Worm (Caenorhabditis elegans) whole organism, L4/young adult: ENCODE data around the gene gdi-1.

Source experiments
- dao-5 ChIP-seq: sonication (generic microtip); optimal IDR thresholded peaks from 2 replicates; lab custom pipeline; 2016; ENCODE audit warnings: missing genotype, missing genetic modification characterization, moderate library complexity, missing compliant biosample characterization
- him-1 ChIP-seq: sonication (generic microtip); optimal IDR thresholded peaks from 2 replicates; lab custom pipeline; 2016; ENCODE audit warnings: missing genotype, missing genetic modification reagents, missing genetic modification characterization, missing compliant biosample characterization

DNA sequence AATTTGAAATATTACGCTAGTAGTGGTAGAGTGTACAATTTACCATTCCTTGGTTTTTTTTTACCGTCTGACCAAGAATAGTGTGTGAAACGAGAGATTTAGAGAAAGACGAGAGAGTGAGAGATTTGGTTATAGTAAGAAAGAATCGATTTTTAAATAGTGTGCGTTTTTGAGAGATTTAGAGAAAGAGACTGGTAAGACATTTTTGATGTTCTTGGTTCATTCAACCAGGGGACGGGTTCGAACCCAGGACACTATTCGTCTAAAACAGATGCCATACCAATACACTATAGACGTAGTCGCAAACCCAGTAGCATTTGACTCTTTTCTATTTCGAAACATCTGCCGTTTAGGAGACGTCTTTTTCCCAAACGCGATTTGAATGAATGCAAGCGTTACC lies 45.4 kb upstream of the gdi-1 start:
- TF ChIP-seq dao-5 (tag; lab: Kevin White, UChicago) (peak; percentile 76), him-1 (peak; percentile 72)
